Worm (Caenorhabditis elegans) whole organism, midembryonic: Measurements from ENCODE around the gene B0244.16.

Experiments used
- T22C8.4 ChIP-seq: fragments of 200-800 bp; sonication (Bioruptor generic); IDR thresholded peaks from 2 replicates; pipeline ENCODE4 v1.3.6; 2022; ENCODE audit warnings: missing genetic modification characterization, missing compliant biosample characterization
- ref-1 ChIP-seq: fragments of 200-800 bp; sonication (Bioruptor generic); conservative IDR thresholded peaks from 2 replicates; pipeline ENCODE4 v1.3.6; 2022; ENCODE audit warnings: missing genetic modification reagents, missing genetic modification characterization, missing compliant biosample characterization

- no peak for TF ChIP-seq ref-1 (GFP tag; lab: Robert Waterston, UW)
- TF ChIP-seq T22C8.4, result no peak
Observed at ce11 chrIII:5734328-5734727, 6.4 kb upstream of the B0244.16 start.
